Fruit fly (Drosophila melanogaster): ENCODE data around the gene CG43391.

The CG43391 gene

DNA sequence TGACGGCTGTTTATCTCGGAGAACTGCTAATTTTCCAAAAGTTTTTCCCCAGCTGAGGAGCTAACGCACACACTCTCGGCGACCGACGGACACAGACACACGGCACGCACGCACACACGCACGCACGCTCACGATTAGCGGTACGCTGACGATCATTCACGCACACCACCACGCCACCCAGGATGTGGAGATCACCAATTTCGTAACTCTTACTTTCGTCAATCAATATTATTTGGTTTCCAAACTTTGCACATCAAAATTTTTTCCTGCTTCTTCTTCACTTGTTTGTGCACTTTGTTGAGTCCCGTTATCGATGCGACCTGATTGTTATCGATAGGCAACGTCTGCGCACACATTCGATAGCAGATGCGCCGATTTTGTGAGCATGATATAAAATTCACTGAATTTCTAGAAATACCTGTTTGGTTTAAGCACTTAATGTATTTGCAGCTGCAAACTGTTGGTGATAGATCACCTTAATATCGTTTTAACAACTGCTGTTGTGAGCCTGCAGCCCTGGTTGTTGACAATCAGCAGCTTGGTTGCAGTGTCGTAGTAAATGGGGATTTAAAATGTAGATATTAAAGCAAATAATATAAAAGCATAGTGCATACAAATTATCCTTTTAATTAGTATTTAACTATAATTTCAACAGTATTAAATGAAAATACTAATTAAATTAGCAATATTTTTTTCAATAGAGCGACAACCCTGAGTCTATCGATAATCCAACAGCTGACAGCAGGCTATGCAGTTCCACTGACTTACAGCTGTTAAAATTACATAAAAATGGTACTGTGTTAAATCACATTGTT lies 18.7 kb downstream of the CG43391 start, which contains the start of the genes CG7394 and Mob2 (continued):
- TF ChIP-seq tgo (GFP tag; IDR thresholded peaks at IDR 0.05) (peak; percentile 89), sqz (GFP tag; optimal IDR thresholded peaks at IDR 0.05) (peak; percentile 44), CG43689 (GFP tag; IDR thresholded peaks at IDR 0.05) (peak; percentile 53; the same call in 1 of the 2 replicates), CG3281 (GFP tag; optimal IDR thresholded peaks at IDR 0.05) (peak; percentile 87), HLH4C (GFP tag; IDR thresholded peaks at IDR 0.05; ENCODE audit: partially characterized antibody) (peak; percentile 93), CG8924 (tag; optimal IDR thresholded peaks at IDR 0.05) (peak; percentile 95), CG10543 (GFP tag; optimal IDR thresholded peaks at IDR 0.05) (peak; percentile 89), Trl (optimal IDR thresholded peaks at IDR 0.05) (peak in 1 of 2 experiments; percentile 55), Trl (GFP tag; optimal IDR thresholded peaks at IDR 0.05) (peak; percentile 82), pb (GFP tag; optimal IDR thresholded peaks at IDR 0.05) (peak; percentile 57), CG7928 (GFP tag; optimal IDR thresholded peaks at IDR 0.05) (peak; percentile 94), CG7963 (GFP tag; IDR thresholded peaks at IDR 0.05; ENCODE audit: partially characterized antibody) (peak; percentile 53; the same call in 1 of the 3 replicates), Doc2 (GFP tag; IDR thresholded peaks at IDR 0.05) (no peak), CG1529 (GFP tag; optimal IDR thresholded peaks at IDR 0.05) (peak; percentile 63), twi (tag; optimal IDR thresholded peaks at IDR 0.05) (peak; percentile 80), MESR4 (GFP tag; optimal IDR thresholded peaks at IDR 0.05) (peak; percentile 80), CG7987 (GFP tag; optimal IDR thresholded peaks at IDR 0.05) (peak; percentile 75), nmo (GFP tag; optimal IDR thresholded peaks at IDR 0.05) (peak; percentile 90), Gsc (GFP tag; IDR thresholded peaks at IDR 0.05) (no peak; the same call in 1 of the 2 replicates), CG34376 (GFP tag; optimal IDR thresholded peaks at IDR 0.05) (peak; percentile 87), CG15601 (tag; optimal IDR thresholded peaks at IDR 0.05) (peak; percentile 83), Dad (GFP tag; optimal IDR thresholded peaks at IDR 0.05) (peak; percentile 73), luna (GFP tag; optimal IDR thresholded peaks at IDR 0.05) (peak; percentile 63), CG16779 (GFP tag; IDR thresholded peaks at IDR 0.05) (peak; percentile 90), Camta (GFP tag; optimal IDR thresholded peaks at IDR 0.05) (peak; percentile 81), CG17359 (tag; optimal IDR thresholded peaks at IDR 0.05) (peak; percentile 88), wek (GFP tag; optimal IDR thresholded peaks at IDR 0.05) (no peak), pnt (GFP tag; optimal IDR thresholded peaks at IDR 0.05) (peak; percentile 37), Jarid2 (GFP tag; optimal IDR thresholded peaks at IDR 0.05) (peak; percentile 30), CG32767 (GFP tag; IDR thresholded peaks at IDR 0.05) (peak; percentile 79; the same call in 1 of the 2 replicates), Nf-YC (tag; optimal IDR thresholded peaks at IDR 0.05) (peak; percentile 76), Ets65A (GFP tag) (peak; percentile 95), nerfin-1 (tag; optimal IDR thresholded peaks at IDR 0.05) (peak; percentile 73), E2f2 (GFP tag; IDR thresholded peaks at IDR 0.05) (peak; percentile 70), sc (optimal IDR thresholded peaks at IDR 0.05) (no peak), sc (GFP tag; optimal IDR thresholded peaks at IDR 0.05) (peak; percentile 65), CG2120 (GFP tag; optimal IDR thresholded peaks at IDR 0.05) (peak; percentile 96), Sox100B (GFP tag; optimal IDR thresholded peaks at IDR 0.05) (peak; percentile 79), CG4404 (GFP tag; IDR thresholded peaks at IDR 0.05) (peak; percentile 79), Stat92E (GFP tag; optimal IDR thresholded peaks at IDR 0.05) (peak in 2 of 3 experiments; percentile 14 to 83), CG1647 (GFP tag; optimal IDR thresholded peaks at IDR 0.05) (peak; percentile 76), Aef1 (GFP tag; IDR thresholded peaks at IDR 0.05) (peak; percentile 90), CG42726 (GFP tag; IDR thresholded peaks at IDR 0.05; ENCODE audit: partially characterized antibody) (no peak; the same call in 1 of the 2 replicates), gsb-n (tag; optimal IDR thresholded peaks at IDR 0.05) (peak; percentile 65), sna (GFP tag; IDR thresholded peaks at IDR 0.05; ENCODE audit: partially characterized antibody) (peak; percentile 86), Rx (GFP tag; IDR thresholded peaks at IDR 0.05) (peak; percentile 78), en (GFP tag; optimal IDR thresholded peaks at IDR 0.05) (no peak), CG10431 (GFP tag; optimal IDR thresholded peaks at IDR 0.05) (peak; percentile 44), C15 (GFP tag; IDR thresholded peaks at IDR 0.05) (peak; percentile 27; the same call in 1 of the 3 replicates)
